Fruit fly (Drosophila melanogaster): ENCODE results near the gene CG14966.

- no peak for TF ChIP-seq Sin3A (optimal IDR thresholded peaks at IDR 0.05)
- TF ChIP-seq psq (optimal IDR thresholded peaks at IDR 0.05): no peak
- no peak for TF ChIP-seq Myc (optimal IDR thresholded peaks at IDR 0.05)
- no peak for TF ChIP-seq ttk (optimal IDR thresholded peaks at IDR 0.05)
- no peak for TF ChIP-seq insv (optimal IDR thresholded peaks at IDR 0.05)
Observed at dm6 chr3L:3203062-3203461, 5.6 kb upstream of the CG14966 start, which contains the start of gene CG32271.
